Worm (Caenorhabditis elegans): ENCODE data around the gene str-178.

- TF ChIP-seq hmbx-1 (tag; optimal IDR thresholded peaks at IDR 0.05) (no peak), ceh-13 (GFP tag; optimal IDR thresholded peaks at IDR 0.05) (no peak), ceh-36 (tag; optimal IDR thresholded peaks at IDR 0.05) (no peak), flt-1 (GFP tag; IDR thresholded peaks at IDR 0.05) (no peak)
These were observed 49.0 kb downstream of the str-178 start for ce11 chrV:12667397-12667796.
